Worm (Caenorhabditis elegans) whole organism, L1 larva: ENCODE data around the gene K01B6.3.

Experiments
- egl-13 ChIP-seq: sonication (generic microtip); optimal IDR thresholded peaks from 2 replicates; lab custom pipeline; 2016; ENCODE audit warnings: missing genotype, missing genetic modification reagents, missing genetic modification characterization, missing compliant biosample characterization
- nhr-77 ChIP-seq: fragments of 150-350 bp; optimal IDR thresholded peaks from 2 replicates; lab custom pipeline; 2014; ENCODE audit warnings: missing biosample characterization, missing genetic modification characterization
- snpc-4 ChIP-seq: fragments of 150-350 bp; optimal IDR thresholded peaks from 2 replicates; lab custom pipeline; 2014; ENCODE audit warnings: missing biosample characterization, missing genetic modification characterization

DNA sequence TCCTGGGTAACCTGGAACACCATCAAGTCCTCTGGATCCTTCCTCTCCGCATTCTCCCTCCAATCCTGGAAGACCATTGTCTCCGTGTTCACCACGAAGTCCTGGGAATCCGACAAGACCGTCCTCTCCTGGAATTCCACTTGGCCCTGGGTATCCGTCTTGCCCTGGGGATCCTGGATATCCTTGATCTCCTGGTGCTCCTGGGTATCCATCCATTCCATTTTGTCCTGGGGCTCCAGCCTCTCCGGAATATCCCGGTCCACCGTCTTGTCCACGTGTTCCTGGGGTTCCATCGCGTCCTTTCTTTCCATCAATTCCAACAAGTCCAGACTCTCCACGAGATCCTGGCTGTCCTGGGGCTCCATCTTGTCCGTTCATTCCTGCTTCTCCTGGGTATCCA, 40.0 kb downstream of the K01B6.3 start:
- TF ChIP-seq nhr-77 (tag; lab: Kevin White, UChicago) (no peak), egl-13 (tag; lab: Kevin White, UChicago) (no peak), snpc-4 (tag; lab: Kevin White, UChicago) (no peak)
